Worm (Caenorhabditis elegans) whole organism, early embryonic: ENCODE measurements around the gene rab-37.

Source experiments
- aly-1 ChIP-seq: sonication (generic microtip); optimal IDR thresholded peaks from 2 replicates; lab custom pipeline; 2016; ENCODE audit warnings: missing genetic modification characterization, missing compliant biosample characterization
- ama-1 ChIP-seq: fragments of 150-350 bp; optimal IDR thresholded peaks from 2 replicates; lab custom pipeline; 2014
- ceh-36 ChIP-seq: sonication (generic microtip); optimal IDR thresholded peaks from 2 replicates; lab custom pipeline; 2016; ENCODE audit warnings: missing genetic modification characterization, inconsistent platforms, missing compliant biosample characterization
- flt-1 ChIP-seq: fragments of 200-800 bp; sonication (Bioruptor generic); IDR thresholded peaks from 2 replicates; pipeline ENCODE4 v1.3.6; 2022; ENCODE audit warnings: missing genetic modification characterization, missing compliant biosample characterization
- pes-1 ChIP-seq: fragments of 200-800 bp; sonication (Bioruptor generic); IDR thresholded peaks from 2 replicates; pipeline ENCODE4 v1.3.6; 2022; ENCODE audit warnings: missing genetic modification reagents, missing genetic modification characterization, missing compliant biosample characterization
- sea-1 ChIP-seq: fragments of 200-800 bp; sonication (Bioruptor generic); conservative IDR thresholded peaks from 2 replicates; pipeline ENCODE4 v1.3.6; 2022; ENCODE audit warnings: missing genetic modification characterization, missing compliant biosample characterization
- tra-4 ChIP-seq: sonication (generic microtip); optimal IDR thresholded peaks from 2 replicates; lab custom pipeline; 2017; ENCODE audit warnings: missing genetic modification characterization, missing compliant biosample characterization

DNA sequence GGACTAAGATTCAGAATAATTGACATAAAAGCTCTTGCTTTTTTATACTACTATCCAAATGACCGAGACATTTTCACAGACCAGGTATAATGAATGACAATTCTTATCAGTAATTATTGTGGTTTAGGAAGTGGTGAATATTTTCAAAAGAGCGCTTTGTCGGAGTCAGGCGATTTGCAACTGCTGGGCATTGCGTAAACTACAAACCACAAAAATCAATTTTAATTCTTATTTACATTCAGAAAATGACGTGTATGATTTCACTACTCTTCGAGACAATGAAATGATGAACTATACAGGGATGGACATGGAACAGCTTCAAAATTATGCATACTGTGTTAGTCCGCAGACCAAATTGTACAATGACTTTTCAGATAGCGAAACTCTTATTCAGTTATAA, 48.8 kb upstream of the rab-37 start:
- no peak for TF ChIP-seq sea-1 (GFP tag; lab: Robert Waterston, UW)
- no peak for TF ChIP-seq aly-1 (tag; lab: Kevin White, UChicago)
- no peak for TF ChIP-seq ceh-36 (tag; lab: Kevin White, UChicago)
- no peak for TF ChIP-seq tra-4 (tag; lab: Kevin White, UChicago)
- TF ChIP-seq ama-1 (lab: Kevin White, UChicago), result no peak
- TF ChIP-seq pes-1 (GFP tag; lab: Robert Waterston, UW), result no peak
- TF ChIP-seq flt-1, result no peak
